Worm (Caenorhabditis elegans): ENCODE data around the gene gpx-2.

DNA sequence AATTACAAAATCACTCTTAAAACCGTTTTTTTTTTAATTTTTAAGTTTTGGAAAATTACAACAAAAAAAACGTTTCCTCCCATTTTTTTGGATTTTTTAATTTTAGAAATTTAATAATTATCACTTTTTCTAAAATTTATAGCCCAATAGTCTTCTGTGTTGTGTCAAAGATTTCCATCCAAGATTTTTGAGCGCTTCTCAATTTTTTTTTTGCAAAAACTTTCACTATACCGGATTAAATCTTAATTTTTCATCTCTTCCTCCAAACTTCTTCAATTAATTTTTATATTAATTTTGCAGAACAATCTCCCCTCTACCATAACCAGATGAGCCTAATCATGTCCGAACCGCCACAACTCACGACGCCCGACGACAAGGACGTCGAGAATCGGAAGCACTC, 35.6 kb downstream of the gpx-2 start, which contains the start of gene cog-1:
- no peak for TF ChIP-seq him-1 (tag; optimal IDR thresholded peaks at IDR 0.05)
- no peak for TF ChIP-seq dao-5 (tag; optimal IDR thresholded peaks at IDR 0.05)
